Fruit fly (Drosophila melanogaster): ENCODE data around the gene CG18530.

Gene CG18530

dm6 chr3R:12656946-12657566, 23.9 kb downstream of the CG18530 start (continued):
- no peak for TF ChIP-seq fd3F (GFP tag; optimal IDR thresholded peaks at IDR 0.05)

- TF ChIP-seq Mes4 (GFP tag; optimal IDR thresholded peaks at IDR 0.05) (no peak), jumu (GFP tag; optimal IDR thresholded peaks at IDR 0.05) (no peak), CG8290 (GFP tag; optimal IDR thresholded peaks at IDR 0.05) (no peak), CG8290 (tag; optimal IDR thresholded peaks at IDR 0.05) (no peak), Fer1 (GFP tag; optimal IDR thresholded peaks at IDR 0.05) (no peak), sr (GFP tag; IDR thresholded peaks at IDR 0.05) (no peak), MBD-R2 (GFP tag; IDR thresholded peaks at IDR 0.05) (no peak), pum (GFP tag; optimal IDR thresholded peaks at IDR 0.05) (no peak), CG18262 (tag; optimal IDR thresholded peaks at IDR 0.05) (no peak), Blimp-1 (GFP tag; optimal IDR thresholded peaks at IDR 0.05) (peak; percentile 50), tio (GFP tag; optimal IDR thresholded peaks at IDR 0.05) (no peak), ken (GFP tag; IDR thresholded peaks at IDR 0.05) (0 out of 3 replicates have a peak, but pooled peaks have one; percentile 18), CG30403 (GFP tag; optimal IDR thresholded peaks at IDR 0.05) (no peak), Lhr (GFP tag; optimal IDR thresholded peaks at IDR 0.05) (no peak), nerfin-1 (tag; optimal IDR thresholded peaks at IDR 0.05) (no peak), D19A (tag; optimal IDR thresholded peaks at IDR 0.05) (no peak), CG15601 (tag; optimal IDR thresholded peaks at IDR 0.05) (no peak), Ets97D (GFP tag; optimal IDR thresholded peaks at IDR 0.05) (no peak), stwl (tag; optimal IDR thresholded peaks at IDR 0.05) (no peak), NC2β (GFP tag; optimal IDR thresholded peaks at IDR 0.05) (no peak), NC2α (GFP tag; optimal IDR thresholded peaks at IDR 0.05) (no peak), CG18476 (GFP tag; optimal IDR thresholded peaks at IDR 0.05) (no peak), lola (GFP tag; optimal IDR thresholded peaks at IDR 0.05) (no peak), Dad (GFP tag; optimal IDR thresholded peaks at IDR 0.05) (no peak), run (tag; optimal IDR thresholded peaks at IDR 0.05) (no peak), CG17361 (GFP tag; IDR thresholded peaks at IDR 0.05) (no peak), sima (GFP tag; optimal IDR thresholded peaks at IDR 0.05) (no peak), CG11456 (GFP tag; IDR thresholded peaks at IDR 0.05) (no peak), Sry-δ (GFP tag; optimal IDR thresholded peaks at IDR 0.05) (no peak), mirr (GFP tag; optimal IDR thresholded peaks at IDR 0.05) (no peak), CTCF (GFP tag; optimal IDR thresholded peaks at IDR 0.05) (no peak), ab (GFP tag; optimal IDR thresholded peaks at IDR 0.05) (no peak), CG8359 (GFP tag; optimal IDR thresholded peaks at IDR 0.05; ENCODE audit: borderline replicate concordance) (no peak), CG31441 (GFP tag; IDR thresholded peaks at IDR 0.05) (no peak), Eip74EF (GFP tag; optimal IDR thresholded peaks at IDR 0.05) (no peak), CG32772 (GFP tag; IDR thresholded peaks at IDR 0.05) (no peak), lmd (GFP tag; IDR thresholded peaks at IDR 0.05) (peak; percentile 15; the same call in 1 of the 2 replicates), Optix (GFP tag; IDR thresholded peaks at IDR 0.05) (no peak), CG12744 (GFP tag; optimal IDR thresholded peaks at IDR 0.05) (no peak), Jarid2 (GFP tag; optimal IDR thresholded peaks at IDR 0.05) (no peak), CG2199 (GFP tag; IDR thresholded peaks at IDR 0.05) (no peak), CG9817 (tag; optimal IDR thresholded peaks at IDR 0.05) (no peak), CG2889 (GFP tag; IDR thresholded peaks at IDR 0.05) (no peak), CG18764 (GFP tag; optimal IDR thresholded peaks at IDR 0.05) (no peak), CG10321 (GFP tag; IDR thresholded peaks at IDR 0.05) (no peak), CG11085 (GFP tag; IDR thresholded peaks at IDR 0.05) (0 out of 2 replicates have a peak, but pooled peaks have one; percentile 14), CG9727 (GFP tag; optimal IDR thresholded peaks at IDR 0.05) (no peak), ci (GFP tag; IDR thresholded peaks at IDR 0.05) (0 out of 3 replicates have a peak, but pooled peaks have one; percentile 19), sens (GFP tag) (no peak)
Measured at dm6 chr3R:12662531-12662930, 29.4 kb downstream of the CG18530 start, which contains the start of gene CG14395. CG14395 (plus strand) TSS chr3R:12662831.

All from whole organism, embryonic.